Worm (Caenorhabditis elegans) whole organism, L2 larva: ENCODE data around the gene cyp-44A1.
"Not testable (repeated sequence)": the region's sequence is repeated elsewhere in the genome, so short reads cannot be mapped to it uniquely, and the experiment has no call there.

Experiments used
- C34F6.9 ChIP-seq: fragments of 150-350 bp; optimal IDR thresholded peaks from 2 replicates; lab custom pipeline; 2014; ENCODE audit warnings: missing biosample characterization, missing genetic modification characterization
- R02D3.7 ChIP-seq: fragments of 150-350 bp; optimal IDR thresholded peaks from 2 replicates; lab custom pipeline; 2014; ENCODE audit warnings: missing biosample characterization, missing genetic modification characterization
- Y55F3AM.14 ChIP-seq: fragments of 200-800 bp; sonication (Bioruptor generic); optimal IDR thresholded peaks from 2 replicates; lab custom pipeline; 2018; ENCODE audit warnings: mild to moderate bottlenecking, missing genetic modification characterization, missing compliant biosample characterization
- ZK546.5 ChIP-seq: sonication (generic microtip); optimal IDR thresholded peaks from 2 replicates; lab custom pipeline; 2017; ENCODE audit warnings: missing biosample characterization, missing genetic modification characterization
- alr-1 ChIP-seq: fragments of 150-350 bp; optimal IDR thresholded peaks from 2 replicates; lab custom pipeline; 2014; ENCODE audit warnings: missing biosample characterization, missing genetic modification characterization
- aly-2 ChIP-seq: fragments of 150-350 bp; optimal IDR thresholded peaks from 2 replicates; lab custom pipeline; 2014; ENCODE audit warnings: missing biosample characterization, missing genetic modification characterization
- ama-1 ChIP-seq: fragments of 150-350 bp; optimal IDR thresholded peaks from 2 replicates; lab custom pipeline; 2018; ENCODE audit warnings: inconsistent platforms
- blmp-1 ChIP-seq: sonication (generic microtip); optimal IDR thresholded peaks from 2 replicates; lab custom pipeline; 2017; ENCODE audit warnings: missing genetic modification characterization, mild to moderate bottlenecking, missing compliant biosample characterization, antibody characterized with exemption, moderate library complexity; ENCODE audit not compliant: insufficient read depth
- ceh-16 ChIP-seq: fragments of 150-350 bp; optimal IDR thresholded peaks from 2 replicates; lab custom pipeline; 2014; ENCODE audit warnings: missing biosample characterization, missing genetic modification characterization
- crh-2 ChIP-seq: sonication (generic microtip); optimal IDR thresholded peaks from 2 replicates; lab custom pipeline; 2017; ENCODE audit warnings: missing biosample characterization, missing genetic modification characterization
- dmd-4 ChIP-seq: sonication (generic microtip); optimal IDR thresholded peaks from 2 replicates; lab custom pipeline; 2017; ENCODE audit warnings: missing biosample characterization, missing genetic modification characterization
- egl-27 ChIP-seq: sonication (generic microtip); optimal IDR thresholded peaks from 3 replicates; lab custom pipeline; 2017; ENCODE audit warnings: missing biosample characterization, missing genetic modification reagents, missing genetic modification characterization
- elt-1 ChIP-seq: fragments of 150-350 bp; optimal IDR thresholded peaks from 2 replicates; lab custom pipeline; 2014; ENCODE audit warnings: missing biosample characterization, missing genetic modification characterization
- elt-3 ChIP-seq: sonication (generic microtip); optimal IDR thresholded peaks from 2 replicates; lab custom pipeline; 2017; ENCODE audit warnings: missing biosample characterization, missing genetic modification characterization
- fos-1 ChIP-seq: fragments of 150-350 bp; optimal IDR thresholded peaks from 2 replicates; lab custom pipeline; 2014; ENCODE audit warnings: missing biosample characterization, missing genetic modification characterization
- gmeb-1 ChIP-seq: fragments of 150-350 bp; optimal IDR thresholded peaks from 2 replicates; lab custom pipeline; 2014; ENCODE audit warnings: missing biosample characterization, missing genetic modification characterization
- lin-11 ChIP-seq: fragments of 150-350 bp; sonication (generic microtip); optimal IDR thresholded peaks from 2 replicates; lab custom pipeline; 2014; ENCODE audit warnings: missing biosample characterization, missing genetic modification characterization, inconsistent platforms, mixed read lengths
- lin-13 ChIP-seq: fragments of 150-350 bp; optimal IDR thresholded peaks from 2 replicates; lab custom pipeline; 2014; ENCODE audit warnings: missing biosample characterization, missing genetic modification reagents, missing genetic modification characterization
- lin-39 ChIP-seq: fragments of 150-350 bp; optimal IDR thresholded peaks from 2 replicates; lab custom pipeline; 2014; ENCODE audit warnings: missing biosample characterization, missing genetic modification reagents, missing genetic modification characterization
- lsy-2 ChIP-seq, 2 experiments: fragments of 150-350 bp in 1 of 2; sonication (generic microtip) in 1 of 2; optimal IDR thresholded peaks; 2 replicates each; lab custom pipeline; 2014 to 2017; ENCODE audit warnings: missing biosample characterization in 2 of 2, missing genetic modification characterization in 2 of 2
- mab-5 ChIP-seq: fragments of 150-350 bp; optimal IDR thresholded peaks from 2 replicates; lab custom pipeline; 2014; ENCODE audit warnings: missing biosample characterization, missing genetic modification characterization
- mbf-1 ChIP-seq: sonication (generic microtip); optimal IDR thresholded peaks from 2 replicates; lab custom pipeline; 2017; ENCODE audit warnings: missing biosample characterization, missing genetic modification characterization
- mdl-1 ChIP-seq, 2 experiments: fragments of 150-350 bp in 1 of 2; sonication (generic microtip) in 1 of 2; optimal IDR thresholded peaks; 2 replicates each; lab custom pipeline; 2017; ENCODE audit warnings: missing biosample characterization in 2 of 2, missing genetic modification characterization in 2 of 2
- nhr-10 ChIP-seq: sonication (generic microtip); optimal IDR thresholded peaks from 2 replicates; lab custom pipeline; 2017; ENCODE audit warnings: missing biosample characterization, missing genetic modification characterization
- nhr-11 ChIP-seq: fragments of 150-350 bp; optimal IDR thresholded peaks from 2 replicates; lab custom pipeline; 2014; ENCODE audit warnings: missing biosample characterization, missing genetic modification characterization
- nhr-12 ChIP-seq: fragments of 150-350 bp; optimal IDR thresholded peaks from 2 replicates; lab custom pipeline; 2014; ENCODE audit warnings: missing biosample characterization, missing genetic modification characterization
- nhr-129 ChIP-seq: fragments of 150-350 bp; optimal IDR thresholded peaks from 2 replicates; lab custom pipeline; 2014; ENCODE audit warnings: missing biosample characterization, missing genetic modification characterization
- nhr-21 ChIP-seq: fragments of 150-350 bp; optimal IDR thresholded peaks from 2 replicates; lab custom pipeline; 2014; ENCODE audit warnings: missing biosample characterization, missing genetic modification characterization
- nhr-23 ChIP-seq: fragments of 150-350 bp; optimal IDR thresholded peaks from 2 replicates; lab custom pipeline; 2014; ENCODE audit warnings: missing biosample characterization, missing genetic modification reagents, missing genetic modification characterization
- nhr-237 ChIP-seq: fragments of 150-350 bp; optimal IDR thresholded peaks from 2 replicates; lab custom pipeline; 2014; ENCODE audit warnings: missing biosample characterization, missing genetic modification characterization
- nhr-25 ChIP-seq: fragments of 150-350 bp; sonication (generic microtip); optimal IDR thresholded peaks from 3 replicates; lab custom pipeline; 2014; ENCODE audit warnings: missing biosample characterization, missing genetic modification characterization
- nhr-6 ChIP-seq: fragments of 150-350 bp; optimal IDR thresholded peaks from 2 replicates; lab custom pipeline; 2014; ENCODE audit warnings: missing biosample characterization, missing genetic modification characterization
- nhr-77 ChIP-seq: fragments of 150-350 bp; optimal IDR thresholded peaks from 2 replicates; lab custom pipeline; 2014; ENCODE audit warnings: missing biosample characterization, missing genetic modification characterization
- skn-1 ChIP-seq: sonication (generic microtip); optimal IDR thresholded peaks from 2 replicates; lab custom pipeline; 2017; ENCODE audit warnings: missing biosample characterization, missing genetic modification characterization
- sma-3 ChIP-seq: sonication (generic microtip); optimal IDR thresholded peaks from 2 replicates; lab custom pipeline; 2016; ENCODE audit warnings: missing genetic modification reagents, missing genetic modification characterization, missing compliant biosample characterization
- sma-9 ChIP-seq, 2 experiments: fragments of 150-350 bp in 1 of 2; sonication (generic microtip) in 1 of 2; optimal IDR thresholded peaks; 2 replicates each; lab custom pipeline; 2014 to 2016; ENCODE audit warnings: missing genetic modification characterization in 2 of 2, mild to moderate bottlenecking in 1 of 2, missing biosample characterization in 1 of 2, missing compliant biosample characterization in 1 of 2, missing genetic modification reagents in 1 of 2, moderate library complexity in 1 of 2
- snpc-4 ChIP-seq: fragments of 150-350 bp; optimal IDR thresholded peaks from 2 replicates; lab custom pipeline; 2014; ENCODE audit warnings: missing biosample characterization, missing genetic modification characterization
- unc-39 ChIP-seq: fragments of 150-350 bp; optimal IDR thresholded peaks from 2 replicates; lab custom pipeline; 2014; ENCODE audit warnings: missing biosample characterization, missing genetic modification characterization
- unc-55 ChIP-seq: fragments of 150-350 bp; sonication (generic microtip); optimal IDR thresholded peaks from 3 replicates; lab custom pipeline; 2014; ENCODE audit warnings: missing biosample characterization, missing genetic modification reagents, missing genetic modification characterization
- zag-1 ChIP-seq: fragments of 150-350 bp; optimal IDR thresholded peaks from 2 replicates; lab custom pipeline; 2014; ENCODE audit warnings: missing biosample characterization, missing genetic modification characterization
- ztf-1 ChIP-seq: fragments of 200-800 bp; sonication (Bioruptor generic); conservative IDR thresholded peaks from 2 replicates; pipeline ENCODE4 v1.3.6; 2022; ENCODE audit warnings: missing genetic modification characterization, missing compliant biosample characterization
- ztf-11 ChIP-seq: sonication (generic microtip); optimal IDR thresholded peaks from 2 replicates; lab custom pipeline; 2017; ENCODE audit warnings: missing biosample characterization, missing genetic modification characterization
- ztf-4 ChIP-seq: fragments of 150-350 bp; optimal IDR thresholded peaks from 2 replicates; lab custom pipeline; 2014; ENCODE audit warnings: missing biosample characterization, missing genetic modification characterization

Gene cyp-44A1

ce11 chrII:5537524-5537923 lies 33.7 kb downstream of the cyp-44A1 start, which contains the start of gene C17C3.11:
C17C3.11 (plus strand) TSS chrII:5537824.
- no peak for TF ChIP-seq nhr-237
- peak; percentile 46 for TF ChIP-seq unc-55 (GFP tag; lab: Kevin White, UChicago)

ce11 chrII:5540113-5540512 lies 36.3 kb downstream of the cyp-44A1 start, which contains the start of gene hlh-27:
hlh-27 (minus strand) TSS chrII:5540213.
- not testable (repeated sequence) for TF ChIP-seq elt-3 (tag; lab: Kevin White, UChicago); ZK546.5 (tag; lab: Kevin White, UChicago); unc-39
- TF ChIP-seq, all 48 proteins: peak for 0; not testable (repeated sequence) for 48

- no peak for TF ChIP-seq ztf-1 (GFP tag; lab: Robert Waterston, UW)
- no peak for TF ChIP-seq aly-2 (tag; lab: Kevin White, UChicago)
- TF ChIP-seq nhr-11 (tag; lab: Kevin White, UChicago) = no peak
- no peak for TF ChIP-seq unc-39
- no peak for TF ChIP-seq nhr-77 (tag; lab: Kevin White, UChicago)
- no peak for TF ChIP-seq sma-3 (GFP tag; lab: Kevin White, UChicago)
- TF ChIP-seq sma-9 (GFP tag; optimal IDR thresholded peaks at IDR 0.05; lab: Kevin White, UChicago) = no peak
- no peak for TF ChIP-seq sma-9 (tag; optimal IDR thresholded peaks at IDR 0.05; lab: Kevin White, UChicago)
- no peak for TF ChIP-seq nhr-21 (tag; lab: Kevin White, UChicago)
- TF ChIP-seq alr-1 = no peak
Measured at ce11 chrII:5541685-5542084, 37.8 kb downstream of the cyp-44A1 start, which contains the start of gene C17C3.24. C17C3.24 (minus strand) TSS chrII:5541785.

DNA sequence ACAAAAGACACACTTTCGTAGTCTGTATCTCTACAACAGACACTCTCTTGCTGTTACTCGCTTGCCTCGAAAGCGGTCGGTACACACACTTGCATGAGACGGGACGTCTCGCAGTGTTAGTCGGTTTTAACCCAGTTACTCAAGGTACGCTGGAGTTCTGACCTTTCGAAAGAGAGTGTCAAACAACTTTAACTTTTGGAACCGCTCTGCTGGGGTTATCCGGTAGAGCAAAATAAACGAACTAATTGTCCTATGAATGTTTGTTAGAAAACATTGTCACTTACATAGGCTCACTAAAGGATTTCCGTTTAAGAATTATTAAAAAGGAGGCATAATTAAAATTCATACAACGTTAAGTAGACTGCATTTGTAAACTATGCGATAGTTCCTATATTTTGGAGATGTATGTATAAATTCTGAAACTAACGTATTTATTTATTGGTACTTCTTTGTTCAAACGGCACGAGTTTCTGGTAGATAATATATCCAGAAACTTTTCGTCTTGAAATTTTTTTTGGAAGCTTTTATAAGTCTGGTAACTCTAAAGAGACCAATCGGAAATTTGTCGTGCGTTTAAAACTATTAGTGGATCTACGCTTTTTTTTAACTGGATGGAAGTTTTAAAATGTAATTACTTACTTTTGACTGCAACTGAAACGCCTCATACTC lies 39.8 kb downstream of the cyp-44A1 start:
- TF ChIP-seq sma-9 (GFP tag; optimal IDR thresholded peaks at IDR 0.05; lab: Kevin White, UChicago) (peak; percentile 99), sma-9 (tag; optimal IDR thresholded peaks at IDR 0.05; lab: Kevin White, UChicago) (peak; percentile 73), ztf-1 (GFP tag; lab: Robert Waterston, UW) (no peak), ceh-16 (peak; percentile 93), lin-39 (tag; lab: Kevin White, UChicago) (peak; percentile 91), nhr-6 (tag; lab: Kevin White, UChicago) (peak; percentile 98), aly-2 (tag; lab: Kevin White, UChicago) (peak; percentile 100), lsy-2 (tag; optimal IDR thresholded peaks at IDR 0.05; lab: Kevin White, UChicago) (peak; percentile 94 to 97), nhr-10 (peak; percentile 95), fos-1 (tag; lab: Kevin White, UChicago) (peak; percentile 98), ama-1 (peak; percentile 100), elt-1 (tag; lab: Kevin White, UChicago) (no peak), zag-1 (tag; lab: Kevin White, UChicago) (peak; percentile 98), dmd-4 (tag; lab: Kevin White, UChicago) (peak; percentile 71), unc-39 (peak; percentile 76), C34F6.9 (tag; lab: Kevin White, UChicago) (peak; percentile 99), sma-3 (GFP tag; lab: Kevin White, UChicago) (peak; percentile 98), nhr-12 (tag; lab: Kevin White, UChicago) (peak; percentile 74), R02D3.7 (tag; lab: Kevin White, UChicago) (peak; percentile 80), lin-13 (GFP tag; lab: Kevin White, UChicago) (peak; percentile 98), gmeb-1 (peak; percentile 95), alr-1 (no peak), nhr-25 (peak; percentile 97), nhr-129 (peak; percentile 99), nhr-21 (tag; lab: Kevin White, UChicago) (peak; percentile 99), crh-2 (tag; lab: Kevin White, UChicago) (peak; percentile 99), nhr-237 (peak; percentile 88), ztf-11 (peak; percentile 62), Y55F3AM.14 (GFP tag; lab: Kevin White, UChicago) (peak; percentile 95), nhr-77 (tag; lab: Kevin White, UChicago) (peak; percentile 65), lin-11 (tag; lab: Kevin White, UChicago) (peak; percentile 98), ZK546.5 (tag; lab: Kevin White, UChicago) (peak; percentile 58), blmp-1 (tag; lab: Kevin White, UChicago) (peak; percentile 90), mab-5 (tag; lab: Kevin White, UChicago) (peak; percentile 96), mbf-1 (tag; lab: Kevin White, UChicago) (peak; percentile 61), snpc-4 (tag; lab: Kevin White, UChicago) (peak; percentile 100), mdl-1 (tag; optimal IDR thresholded peaks at IDR 0.05; lab: Kevin White, UChicago) (peak; percentile 88 to 92), nhr-11 (tag; lab: Kevin White, UChicago) (peak; percentile 81), nhr-23 (tag; lab: Kevin White, UChicago) (no peak), egl-27 (tag; lab: Kevin White, UChicago) (peak; percentile 99), ztf-4 (tag; lab: Kevin White, UChicago) (peak; percentile 99), unc-55 (GFP tag; lab: Kevin White, UChicago) (peak; percentile 99), elt-3 (tag; lab: Kevin White, UChicago) (no peak), skn-1 (tag; lab: Kevin White, UChicago) (peak; percentile 92)
